Worm (Caenorhabditis elegans): Measurements from ENCODE around the gene nhr-34.

The nhr-34 gene

ce11 chrIV:9643188-9643587, 32.3 kb downstream of the nhr-34 start, which contains the start of gene degl-2:
degl-2 (plus strand) TSS chrIV:9643488.
- TF ChIP-seq ztf-1 (GFP tag; conservative IDR thresholded peaks at IDR 0.05) (no peak), unc-55 (GFP tag; optimal IDR thresholded peaks at IDR 0.05) (no peak), mbf-1 (tag; optimal IDR thresholded peaks at IDR 0.05) (no peak), R02D3.7 (tag; optimal IDR thresholded peaks at IDR 0.05) (no peak)

- TF ChIP-seq nhr-129 (tag; optimal IDR thresholded peaks at IDR 0.05) (no peak), nhr-21 (tag; optimal IDR thresholded peaks at IDR 0.05) (no peak), lsy-2 (tag; optimal IDR thresholded peaks at IDR 0.05) (no peak), ztf-4 (tag; optimal IDR thresholded peaks at IDR 0.05) (no peak), ZK546.5 (tag; optimal IDR thresholded peaks at IDR 0.05) (no peak), sma-9 (GFP tag; optimal IDR thresholded peaks at IDR 0.05) (no peak), sma-9 (tag; optimal IDR thresholded peaks at IDR 0.05) (no peak), Y55F3AM.14 (GFP tag; optimal IDR thresholded peaks at IDR 0.05) (no peak), mab-5 (tag; optimal IDR thresholded peaks at IDR 0.05) (no peak), unc-55 (GFP tag; optimal IDR thresholded peaks at IDR 0.05) (no peak), ceh-16 (tag; optimal IDR thresholded peaks at IDR 0.05) (no peak), C34F6.9 (tag; optimal IDR thresholded peaks at IDR 0.05) (no peak), nhr-23 (tag; optimal IDR thresholded peaks at IDR 0.05) (no peak), nhr-237 (tag; optimal IDR thresholded peaks at IDR 0.05) (no peak), skn-1 (tag; optimal IDR thresholded peaks at IDR 0.05) (no peak), lin-11 (tag; optimal IDR thresholded peaks at IDR 0.05) (no peak), unc-62 (GFP tag; optimal IDR thresholded peaks at IDR 0.05) (no peak), mdl-1 (tag; optimal IDR thresholded peaks at IDR 0.05) (no peak)
These were observed 33.5 kb downstream of the nhr-34 start, which contains the start of gene del-2 for ce11 chrIV:9641925-9642324. del-2 (minus strand) TSS chrIV:9642025.

ce11 chrIV:9634848-9635247, 40.6 kb downstream of the nhr-34 start, which contains the start of gene mca-1:
mca-1 (minus strand) TSS chrIV:9634948.
- no peak for TF ChIP-seq ama-1 (optimal IDR thresholded peaks at IDR 0.05)
- no peak for TF ChIP-seq ceh-82 (tag; optimal IDR thresholded peaks at IDR 0.05)
- TF ChIP-seq lin-39 (tag; optimal IDR thresholded peaks at IDR 0.05) = no peak
- TF ChIP-seq C34F6.9 (tag; optimal IDR thresholded peaks at IDR 0.05) = no peak
- TF ChIP-seq lin-11 (tag; optimal IDR thresholded peaks at IDR 0.05) = no peak
- no peak for TF ChIP-seq skn-1 (tag; optimal IDR thresholded peaks at IDR 0.05)
- TF ChIP-seq blmp-1 (tag; optimal IDR thresholded peaks at IDR 0.05; ENCODE audit: insufficient read depth) = no peak
- TF ChIP-seq unc-55 (GFP tag; optimal IDR thresholded peaks at IDR 0.05) = no peak
- TF ChIP-seq ceh-16 (tag; optimal IDR thresholded peaks at IDR 0.05) = no peak
- no peak for TF ChIP-seq snpc-4 (tag; optimal IDR thresholded peaks at IDR 0.05)
- TF ChIP-seq ZK546.5 (tag; optimal IDR thresholded peaks at IDR 0.05) = no peak
- no peak for TF ChIP-seq lin-13 (GFP tag; optimal IDR thresholded peaks at IDR 0.05)
- TF ChIP-seq lsy-2 (tag; optimal IDR thresholded peaks at IDR 0.05) = no peak
- TF ChIP-seq sma-9 (GFP tag; optimal IDR thresholded peaks at IDR 0.05) = no peak
- no peak for TF ChIP-seq sma-9 (tag; optimal IDR thresholded peaks at IDR 0.05)
- TF ChIP-seq gmeb-1 (tag; optimal IDR thresholded peaks at IDR 0.05) = no peak
- TF ChIP-seq F13H6.1 (tag; optimal IDR thresholded peaks at IDR 0.05) = no peak
- no peak for TF ChIP-seq nhr-21 (tag; optimal IDR thresholded peaks at IDR 0.05)

ce11 chrIV:9633889-9634288, 41.6 kb downstream of the nhr-34 start:
- TF ChIP-seq blmp-1 (tag; optimal IDR thresholded peaks at IDR 0.05; ENCODE audit: insufficient read depth) (peak; percentile 54), alr-1 (tag; optimal IDR thresholded peaks at IDR 0.05) (no peak), sma-3 (GFP tag; optimal IDR thresholded peaks at IDR 0.05) (peak; percentile 62), dmd-4 (tag; optimal IDR thresholded peaks at IDR 0.05) (no peak), R02D3.7 (tag; optimal IDR thresholded peaks at IDR 0.05) (no peak), Y55F3AM.14 (GFP tag; optimal IDR thresholded peaks at IDR 0.05) (no peak), nhr-12 (tag; optimal IDR thresholded peaks at IDR 0.05) (no peak)

- TF ChIP-seq lin-39 (tag; optimal IDR thresholded peaks at IDR 0.05) (no peak), mab-5 (tag; optimal IDR thresholded peaks at IDR 0.05) (no peak), egl-27 (tag; optimal IDR thresholded peaks at IDR 0.05) (no peak), F13H6.1 (tag; optimal IDR thresholded peaks at IDR 0.05) (no peak), sma-3 (GFP tag; optimal IDR thresholded peaks at IDR 0.05) (peak; percentile 15), zag-1 (tag; optimal IDR thresholded peaks at IDR 0.05) (no peak), unc-62 (GFP tag; optimal IDR thresholded peaks at IDR 0.05) (no peak), nhr-25 (tag; optimal IDR thresholded peaks at IDR 0.05) (peak; percentile 4), sma-9 (GFP tag; optimal IDR thresholded peaks at IDR 0.05) (peak; percentile 53), sma-9 (tag; optimal IDR thresholded peaks at IDR 0.05) (no peak), nhr-77 (tag; optimal IDR thresholded peaks at IDR 0.05) (no peak), unc-55 (GFP tag; optimal IDR thresholded peaks at IDR 0.05) (no peak)
These were observed 42.4 kb downstream of the nhr-34 start for ce11 chrIV:9632966-9633494.
